Worm (Caenorhabditis elegans) whole organism, L1 larva: ENCODE results near the gene pud-1.1.
A peak's percentile ranks its signal among the peaks of the same experiment; 100 is the strongest.
"Not testable (repeated sequence)": the region's sequence is repeated elsewhere in the genome, so short reads cannot be mapped to it uniquely, and the experiment has no call there.

Experiments
- C04F5.9 ChIP-seq: sonication (generic microtip); optimal IDR thresholded peaks from 2 replicates; lab custom pipeline; 2016; ENCODE audit warnings: missing genetic modification characterization, missing compliant biosample characterization
- C34B4.2 ChIP-seq: sonication (generic microtip); optimal IDR thresholded peaks from 2 replicates; lab custom pipeline; 2017; ENCODE audit warnings: mild to moderate bottlenecking, missing genetic modification characterization, missing compliant biosample characterization
- F16B12.6 ChIP-seq: fragments of 150-350 bp; optimal IDR thresholded peaks from 2 replicates; lab custom pipeline; 2014; ENCODE audit warnings: missing biosample characterization, missing genetic modification characterization
- Y116A8C.19 ChIP-seq: sonication (generic microtip); optimal IDR thresholded peaks from 2 replicates; lab custom pipeline; 2016; ENCODE audit warnings: missing compliant biosample characterization, missing genetic modification characterization, borderline replicate concordance
- alr-1 ChIP-seq: fragments of 200-800 bp; sonication (Bioruptor generic); optimal IDR thresholded peaks from 2 replicates; lab custom pipeline; 2018; ENCODE audit warnings: borderline replicate concordance, mild to moderate bottlenecking, missing genetic modification characterization, missing compliant biosample characterization
- aly-2 ChIP-seq: fragments of 150-350 bp; optimal IDR thresholded peaks from 2 replicates; lab custom pipeline; 2014; ENCODE audit warnings: missing biosample characterization, missing genetic modification characterization
- ama-1 ChIP-seq: fragments of 150-350 bp; optimal IDR thresholded peaks from 2 replicates; lab custom pipeline; 2014
- blmp-1 ChIP-seq: fragments of 150-350 bp; optimal IDR thresholded peaks from 2 replicates; lab custom pipeline; 2014; ENCODE audit warnings: missing biosample characterization, missing genetic modification characterization
- ceh-63 ChIP-seq: fragments of 200-800 bp; sonication (Bioruptor generic); optimal IDR thresholded peaks from 2 replicates; lab custom pipeline; 2018; ENCODE audit warnings: mild to moderate bottlenecking, missing genetic modification characterization, missing compliant biosample characterization
- ceh-8 ChIP-seq: fragments of 200-800 bp; sonication (Bioruptor generic); optimal IDR thresholded peaks from 2 replicates; lab custom pipeline; 2018; ENCODE audit warnings: mild to moderate bottlenecking, missing genetic modification characterization, moderate library complexity, missing compliant biosample characterization
- ceh-88 ChIP-seq: fragments of 200-800 bp; sonication (Bioruptor generic); IDR thresholded peaks from 2 replicates; pipeline ENCODE4 v1.3.6; 2022; ENCODE audit warnings: missing genetic modification characterization, missing compliant biosample characterization
- ceh-90 ChIP-seq: sonication (generic microtip); optimal IDR thresholded peaks from 2 replicates; lab custom pipeline; 2016; ENCODE audit warnings: missing genetic modification characterization, missing compliant biosample characterization
- ces-1 ChIP-seq: fragments of 150-350 bp; optimal IDR thresholded peaks from 2 replicates; lab custom pipeline; 2014; ENCODE audit warnings: missing biosample characterization, missing genetic modification reagents, missing genetic modification characterization
- dpl-1 ChIP-seq, 3 experiments: fragments of 150-350 bp in 2 of 3; sonication (generic microtip) in 1 of 3; optimal IDR thresholded peaks; 2 replicates each; lab custom pipeline; 2014 to 2017; ENCODE audit warnings: missing biosample characterization in 3 of 3, missing genetic modification characterization in 3 of 3, missing genetic modification reagents in 3 of 3
- dsc-1 ChIP-seq: sonication (generic microtip); optimal IDR thresholded peaks from 2 replicates; lab custom pipeline; 2016; ENCODE audit warnings: mild to moderate bottlenecking, missing genetic modification characterization, missing compliant biosample characterization
- egl-13 ChIP-seq: sonication (generic microtip); optimal IDR thresholded peaks from 2 replicates; lab custom pipeline; 2016; ENCODE audit warnings: missing genotype, missing genetic modification reagents, missing genetic modification characterization, missing compliant biosample characterization
- fkh-4 ChIP-seq: sonication (generic microtip); optimal IDR thresholded peaks from 2 replicates; lab custom pipeline; 2016; ENCODE audit warnings: missing compliant biosample characterization, missing genetic modification characterization, borderline replicate concordance
- grh-1 ChIP-seq: fragments of 200-800 bp; sonication (Bioruptor generic); IDR thresholded peaks from 2 replicates; pipeline ENCODE4 v1.3.6; 2022; ENCODE audit warnings: missing genetic modification reagents, missing genetic modification characterization, missing compliant biosample characterization
- hlh-17 ChIP-seq: fragments of 200-800 bp; sonication (Bioruptor generic); optimal IDR thresholded peaks from 2 replicates; lab custom pipeline; 2018; ENCODE audit warnings: missing genetic modification characterization, mild to moderate bottlenecking, missing compliant biosample characterization, moderate library complexity, borderline replicate concordance
- hlh-4 ChIP-seq: sonication (generic microtip); optimal IDR thresholded peaks from 2 replicates; lab custom pipeline; 2016; ENCODE audit warnings: mild to moderate bottlenecking, missing genetic modification characterization, missing compliant biosample characterization
- hpl-2 ChIP-seq: fragments of 150-350 bp; optimal IDR thresholded peaks from 2 replicates; lab custom pipeline; 2014; ENCODE audit warnings: missing biosample characterization, missing genetic modification reagents, missing genetic modification characterization
- isw-1 ChIP-seq: fragments of 200-800 bp; sonication (Bioruptor generic); IDR thresholded peaks from 2 replicates; pipeline ENCODE4 v1.3.6; 2022; ENCODE audit warnings: missing genetic modification characterization, missing compliant biosample characterization
- jun-1 ChIP-seq: fragments of 150-350 bp; optimal IDR thresholded peaks from 2 replicates; lab custom pipeline; 2014; ENCODE audit warnings: missing biosample characterization, missing genetic modification reagents, missing genetic modification characterization
- lin-35 ChIP-seq, 2 experiments: fragments of 150-350 bp; optimal IDR thresholded peaks; 2 replicates each; lab custom pipeline; 2014; ENCODE audit warnings: missing biosample characterization in 2 of 2, missing genetic modification characterization in 2 of 2, missing genetic modification reagents in 2 of 2
- lin-39 ChIP-seq: fragments of 150-350 bp; optimal IDR thresholded peaks from 2 replicates; lab custom pipeline; 2014; ENCODE audit warnings: missing biosample characterization, missing genetic modification reagents, missing genetic modification characterization
- lir-3 ChIP-seq: sonication (generic microtip); optimal IDR thresholded peaks from 2 replicates; lab custom pipeline; 2016; ENCODE audit warnings: mild to moderate bottlenecking, missing genetic modification characterization, moderate library complexity, missing compliant biosample characterization; ENCODE audit not compliant: poor library complexity
- lsy-2 ChIP-seq, 2 experiments: fragments of 150-350 bp; optimal IDR thresholded peaks; 2 replicates each; lab custom pipeline; 2014; ENCODE audit warnings: missing biosample characterization in 2 of 2, missing genetic modification characterization in 2 of 2
- mdl-1 ChIP-seq, 2 experiments: fragments of 150-350 bp; optimal IDR thresholded peaks; 2 replicates each; lab custom pipeline; 2014 to 2017; ENCODE audit warnings: missing biosample characterization in 2 of 2, missing genetic modification characterization in 2 of 2, inconsistent platforms in 1 of 2
- mef-2 ChIP-seq: fragments of 150-350 bp; optimal IDR thresholded peaks from 2 replicates; lab custom pipeline; 2014; ENCODE audit warnings: missing biosample characterization, missing genetic modification characterization
- mep-1 ChIP-seq: fragments of 150-350 bp; optimal IDR thresholded peaks from 2 replicates; lab custom pipeline; 2014; ENCODE audit warnings: missing biosample characterization, missing genetic modification characterization
- nhr-12 ChIP-seq: sonication (generic microtip); optimal IDR thresholded peaks from 2 replicates; lab custom pipeline; 2017; ENCODE audit warnings: missing biosample characterization, missing genetic modification characterization
- nhr-237 ChIP-seq: fragments of 150-350 bp; optimal IDR thresholded peaks from 2 replicates; lab custom pipeline; 2014; ENCODE audit warnings: missing biosample characterization, missing genetic modification characterization
- nhr-28 ChIP-seq: fragments of 150-350 bp; optimal IDR thresholded peaks from 2 replicates; lab custom pipeline; 2014; ENCODE audit warnings: missing biosample characterization, missing genetic modification characterization
- nhr-76 ChIP-seq: sonication (generic microtip); optimal IDR thresholded peaks from 2 replicates; lab custom pipeline; 2017; ENCODE audit warnings: missing biosample characterization, missing genetic modification characterization
- nhr-84 ChIP-seq: sonication (generic microtip); optimal IDR thresholded peaks from 2 replicates; lab custom pipeline; 2017; ENCODE audit warnings: missing biosample characterization, missing genetic modification characterization
- nhr-85 ChIP-seq: sonication (generic microtip); peaks from one replicate; lab custom pipeline; 2016; ENCODE audit warnings: missing genetic modification characterization, inconsistent platforms, missing compliant biosample characterization
- nhr-90 ChIP-seq: sonication (generic microtip); optimal IDR thresholded peaks from 2 replicates; lab custom pipeline; 2016; ENCODE audit warnings: mild to moderate bottlenecking, missing genetic modification characterization, missing compliant biosample characterization; ENCODE audit not compliant: poor library complexity
- pag-3 ChIP-seq: sonication (generic microtip); optimal IDR thresholded peaks from 2 replicates; lab custom pipeline; 2017; ENCODE audit warnings: missing genetic modification characterization, mild to moderate bottlenecking, missing compliant biosample characterization, antibody characterized with exemption, borderline replicate concordance; ENCODE audit not compliant: insufficient read depth
- pqm-1 ChIP-seq: sonication (generic microtip); optimal IDR thresholded peaks from 3 replicates; lab custom pipeline; 2017; ENCODE audit warnings: missing biosample characterization, missing genetic modification characterization
- skn-1 ChIP-seq: fragments of 150-350 bp; optimal IDR thresholded peaks from 2 replicates; lab custom pipeline; 2014; ENCODE audit warnings: missing biosample characterization, missing genetic modification characterization
- snpc-4 ChIP-seq: fragments of 150-350 bp; optimal IDR thresholded peaks from 2 replicates; lab custom pipeline; 2014; ENCODE audit warnings: missing biosample characterization, missing genetic modification characterization
- snu-23 ChIP-seq: sonication (generic microtip); optimal IDR thresholded peaks from 2 replicates; lab custom pipeline; 2016; ENCODE audit warnings: missing genetic modification characterization, missing compliant biosample characterization
- swsn-7 ChIP-seq: sonication (generic microtip); optimal IDR thresholded peaks from 2 replicates; lab custom pipeline; 2016; ENCODE audit warnings: missing genetic modification characterization, missing compliant biosample characterization
- tbx-2 ChIP-seq: sonication (generic microtip); optimal IDR thresholded peaks from 2 replicates; lab custom pipeline; 2016; ENCODE audit warnings: missing genetic modification characterization, missing compliant biosample characterization
- unc-130 ChIP-seq: fragments of 150-350 bp; optimal IDR thresholded peaks from 2 replicates; lab custom pipeline; 2017; ENCODE audit warnings: missing biosample characterization, missing genetic modification characterization, inconsistent platforms
- unc-30 ChIP-seq: sonication (generic microtip); optimal IDR thresholded peaks from 2 replicates; lab custom pipeline; 2017; ENCODE audit warnings: missing biosample characterization, missing genetic modification characterization
- unc-86 ChIP-seq: sonication (generic microtip); optimal IDR thresholded peaks from 2 replicates; lab custom pipeline; 2016; ENCODE audit warnings: missing genetic modification characterization, missing compliant biosample characterization
- vab-15 ChIP-seq: sonication (generic microtip); optimal IDR thresholded peaks from 2 replicates; lab custom pipeline; 2017; ENCODE audit warnings: missing genotype, mild to moderate bottlenecking, missing genetic modification characterization, missing compliant biosample characterization
- xbp-1 ChIP-seq: sonication (generic microtip); optimal IDR thresholded peaks from 2 replicates; lab custom pipeline; 2016; ENCODE audit warnings: missing genetic modification characterization, missing compliant biosample characterization
- zag-1 ChIP-seq: fragments of 150-350 bp; optimal IDR thresholded peaks from 2 replicates; lab custom pipeline; 2014; ENCODE audit warnings: missing biosample characterization, missing genetic modification characterization
- zip-4 ChIP-seq: fragments of 200-800 bp; sonication (Bioruptor generic); optimal IDR thresholded peaks from 2 replicates; lab custom pipeline; 2018; ENCODE audit warnings: mild to moderate bottlenecking, missing genetic modification characterization, moderate library complexity, missing compliant biosample characterization
- ztf-11 ChIP-seq, 2 experiments: sonication (generic microtip); optimal IDR thresholded peaks; 2 replicates each; lab custom pipeline; 2016 to 2017; ENCODE audit warnings: missing genetic modification characterization in 2 of 2, missing biosample characterization in 1 of 2, missing compliant biosample characterization in 1 of 2

Gene pud-1.1

ce11 chrV:2330129-2330528, at the start of gene pud-1.1:
pud-1.1 (plus strand) TSS chrV:2330429.
- not testable (repeated sequence) for TF ChIP-seq pqm-1, aly-2, mep-1 (tag; lab: Kevin White, UChicago)

ce11 chrV:2281499-2281898, 48.7 kb upstream of the pud-1.1 start, which contains the start of gene nhr-228:
nhr-228 (plus strand) TSS chrV:2281759.
- no peak for TF ChIP-seq ceh-88 (GFP tag; lab: Robert Waterston, UW)
- no peak for TF ChIP-seq isw-1 (GFP tag; lab: Robert Waterston, UW)
- no peak for TF ChIP-seq zag-1 (tag; lab: Kevin White, UChicago)
- TF ChIP-seq nhr-76: no peak
- no peak for TF ChIP-seq F16B12.6 (tag; lab: Kevin White, UChicago)
- TF ChIP-seq Y116A8C.19: no peak
- no peak for TF ChIP-seq unc-30 (tag; lab: Kevin White, UChicago)
- TF ChIP-seq zip-4: no peak
- TF ChIP-seq nhr-90 (tag; lab: Kevin White, UChicago): peak; percentile 10
- peak; percentile 29 to 73 for TF ChIP-seq lsy-2 (tag; optimal IDR thresholded peaks at IDR 0.05; lab: Kevin White, UChicago)
- TF ChIP-seq ceh-90 (tag; lab: Kevin White, UChicago): no peak
- no peak for TF ChIP-seq nhr-237 (tag; lab: Kevin White, UChicago)
- no peak for TF ChIP-seq snpc-4 (tag; lab: Kevin White, UChicago)
- no peak for TF ChIP-seq egl-13 (tag; lab: Kevin White, UChicago)
- TF ChIP-seq nhr-85: no peak
- peak in 2 of 3 experiments; percentile 9 to 56 for TF ChIP-seq dpl-1 (GFP tag; optimal IDR thresholded peaks at IDR 0.05; lab: Kevin White, UChicago)
- peak in 1 of 2 experiments; percentile 7 for TF ChIP-seq mdl-1 (tag; optimal IDR thresholded peaks at IDR 0.05; lab: Kevin White, UChicago)
- TF ChIP-seq C34B4.2 (tag; lab: Kevin White, UChicago): no peak
- peak; percentile 37 for TF ChIP-seq unc-130 (tag; lab: Kevin White, UChicago)
- TF ChIP-seq nhr-12 (tag; lab: Kevin White, UChicago): no peak
- TF ChIP-seq fkh-4 (tag; lab: Kevin White, UChicago): no peak
- TF ChIP-seq mef-2 (tag; lab: Kevin White, UChicago): no peak
- TF ChIP-seq lir-3 (tag; lab: Kevin White, UChicago): no peak
- TF ChIP-seq tbx-2 (tag; lab: Kevin White, UChicago): peak; percentile 30
- TF ChIP-seq xbp-1: peak; percentile 1
- peak; percentile 23 for TF ChIP-seq swsn-7 (tag; lab: Kevin White, UChicago)
- TF ChIP-seq lin-39 (tag; lab: Kevin White, UChicago): no peak
- no peak for TF ChIP-seq hlh-4 (tag; lab: Kevin White, UChicago)
- no peak for TF ChIP-seq alr-1 (tag; lab: Kevin White, UChicago)
- no peak for TF ChIP-seq grh-1 (GFP tag; lab: Robert Waterston, UW)
- TF ChIP-seq blmp-1: peak; percentile 79
- TF ChIP-seq lin-35 (GFP tag; optimal IDR thresholded peaks at IDR 0.05; lab: Kevin White, UChicago): peak; percentile 38 to 56
- TF ChIP-seq dsc-1 (tag; lab: Kevin White, UChicago): no peak
- no peak for TF ChIP-seq vab-15 (tag; lab: Kevin White, UChicago)
- no peak for TF ChIP-seq unc-86 (tag; lab: Kevin White, UChicago)
- TF ChIP-seq snu-23 (GFP tag; lab: Kevin White, UChicago): peak; percentile 62
- no peak for TF ChIP-seq jun-1 (tag; lab: Kevin White, UChicago)
- TF ChIP-seq hpl-2: no peak
- TF ChIP-seq ztf-11 (tag; optimal IDR thresholded peaks at IDR 0.05; lab: Kevin White, UChicago): no peak
- TF ChIP-seq skn-1: peak; percentile 89
- no peak for TF ChIP-seq nhr-84
- TF ChIP-seq ama-1 (lab: Kevin White, UChicago): no peak
- TF ChIP-seq ceh-8 (GFP tag; lab: Kevin White, UChicago): no peak
- no peak for TF ChIP-seq hlh-17 (GFP tag; lab: Kevin White, UChicago)
- no peak for TF ChIP-seq nhr-28 (tag; lab: Kevin White, UChicago)
- TF ChIP-seq pag-3 (tag; lab: Kevin White, UChicago): peak; percentile 24
- TF ChIP-seq ces-1 (GFP tag; lab: Kevin White, UChicago): no peak
- no peak for TF ChIP-seq C04F5.9 (tag; lab: Kevin White, UChicago)
- no peak for TF ChIP-seq ceh-63 (GFP tag; lab: Kevin White, UChicago)
